Worm (Caenorhabditis elegans) whole organism, L1 larva: ENCODE results near the gene F55G7.5.

ENCODE experiments used
- C16A3.4 ChIP-seq: fragments of 150-350 bp; optimal IDR thresholded peaks from 2 replicates; lab custom pipeline; 2014; ENCODE audit warnings: missing biosample characterization, missing genetic modification characterization
- Y116A8C.19 ChIP-seq: sonication (generic microtip); optimal IDR thresholded peaks from 2 replicates; lab custom pipeline; 2016; ENCODE audit warnings: missing compliant biosample characterization, missing genetic modification characterization, borderline replicate concordance
- ama-1 ChIP-seq: fragments of 150-350 bp; optimal IDR thresholded peaks from 2 replicates; lab custom pipeline; 2014
- blmp-1 ChIP-seq: fragments of 150-350 bp; optimal IDR thresholded peaks from 2 replicates; lab custom pipeline; 2014; ENCODE audit warnings: missing biosample characterization, missing genetic modification characterization
- ceh-90 ChIP-seq: sonication (generic microtip); optimal IDR thresholded peaks from 2 replicates; lab custom pipeline; 2016; ENCODE audit warnings: missing genetic modification characterization, missing compliant biosample characterization
- dpl-1 ChIP-seq, 3 experiments: fragments of 150-350 bp in 2 of 3; sonication (generic microtip) in 1 of 3; optimal IDR thresholded peaks; 2 replicates each; lab custom pipeline; 2014 to 2017; ENCODE audit warnings: missing biosample characterization in 3 of 3, missing genetic modification characterization in 3 of 3, missing genetic modification reagents in 3 of 3
- dsc-1 ChIP-seq: sonication (generic microtip); optimal IDR thresholded peaks from 2 replicates; lab custom pipeline; 2016; ENCODE audit warnings: mild to moderate bottlenecking, missing genetic modification characterization, missing compliant biosample characterization
- efl-3 ChIP-seq: fragments of 200-800 bp; sonication (Bioruptor generic); optimal IDR thresholded peaks from 2 replicates; lab custom pipeline; 2018; ENCODE audit warnings: mild to moderate bottlenecking, missing genetic modification characterization, missing compliant biosample characterization
- egl-13 ChIP-seq: sonication (generic microtip); optimal IDR thresholded peaks from 2 replicates; lab custom pipeline; 2016; ENCODE audit warnings: missing genotype, missing genetic modification reagents, missing genetic modification characterization, missing compliant biosample characterization
- fkh-10 ChIP-seq: sonication (generic microtip); optimal IDR thresholded peaks from 2 replicates; lab custom pipeline; 2017; ENCODE audit warnings: missing biosample characterization, missing genetic modification reagents, missing genetic modification characterization
- hlh-17 ChIP-seq: fragments of 200-800 bp; sonication (Bioruptor generic); optimal IDR thresholded peaks from 2 replicates; lab custom pipeline; 2018; ENCODE audit warnings: missing genetic modification characterization, mild to moderate bottlenecking, missing compliant biosample characterization, moderate library complexity, borderline replicate concordance
- hlh-4 ChIP-seq: sonication (generic microtip); optimal IDR thresholded peaks from 2 replicates; lab custom pipeline; 2016; ENCODE audit warnings: mild to moderate bottlenecking, missing genetic modification characterization, missing compliant biosample characterization
- irx-1 ChIP-seq: sonication (generic microtip); optimal IDR thresholded peaks from 2 replicates; lab custom pipeline; 2016; ENCODE audit warnings: missing genetic modification characterization, missing compliant biosample characterization
- jun-1 ChIP-seq: fragments of 150-350 bp; optimal IDR thresholded peaks from 2 replicates; lab custom pipeline; 2014; ENCODE audit warnings: missing biosample characterization, missing genetic modification reagents, missing genetic modification characterization
- lin-15B ChIP-seq: fragments of 150-350 bp; sonication (generic microtip); optimal IDR thresholded peaks from 3 replicates; lab custom pipeline; 2014; ENCODE audit warnings: missing biosample characterization, missing genetic modification characterization
- lsy-2 ChIP-seq, 2 experiments: fragments of 150-350 bp; optimal IDR thresholded peaks; 2 replicates each; lab custom pipeline; 2014; ENCODE audit warnings: missing biosample characterization in 2 of 2, missing genetic modification characterization in 2 of 2
- nhr-237 ChIP-seq: fragments of 150-350 bp; optimal IDR thresholded peaks from 2 replicates; lab custom pipeline; 2014; ENCODE audit warnings: missing biosample characterization, missing genetic modification characterization
- nhr-28 ChIP-seq: fragments of 150-350 bp; optimal IDR thresholded peaks from 2 replicates; lab custom pipeline; 2014; ENCODE audit warnings: missing biosample characterization, missing genetic modification characterization
- nhr-47 ChIP-seq: sonication (generic microtip); optimal IDR thresholded peaks from 2 replicates; lab custom pipeline; 2016; ENCODE audit warnings: mild to moderate bottlenecking, missing genetic modification characterization, moderate library complexity, missing compliant biosample characterization
- nhr-84 ChIP-seq: sonication (generic microtip); optimal IDR thresholded peaks from 2 replicates; lab custom pipeline; 2017; ENCODE audit warnings: missing biosample characterization, missing genetic modification characterization
- nhr-85 ChIP-seq: sonication (generic microtip); peaks from one replicate; lab custom pipeline; 2016; ENCODE audit warnings: missing genetic modification characterization, inconsistent platforms, missing compliant biosample characterization
- nhr-90 ChIP-seq: sonication (generic microtip); optimal IDR thresholded peaks from 2 replicates; lab custom pipeline; 2016; ENCODE audit warnings: mild to moderate bottlenecking, missing genetic modification characterization, missing compliant biosample characterization; ENCODE audit not compliant: poor library complexity
- skn-1 ChIP-seq: fragments of 150-350 bp; optimal IDR thresholded peaks from 2 replicates; lab custom pipeline; 2014; ENCODE audit warnings: missing biosample characterization, missing genetic modification characterization
- tlp-1 ChIP-seq: fragments of 150-350 bp; optimal IDR thresholded peaks from 2 replicates; lab custom pipeline; 2014; ENCODE audit warnings: missing biosample characterization, missing genetic modification characterization
- unc-130 ChIP-seq: fragments of 150-350 bp; optimal IDR thresholded peaks from 2 replicates; lab custom pipeline; 2017; ENCODE audit warnings: missing biosample characterization, missing genetic modification characterization, inconsistent platforms
- unc-62 ChIP-seq: fragments of 150-350 bp; optimal IDR thresholded peaks from 2 replicates; lab custom pipeline; 2014; ENCODE audit warnings: missing biosample characterization, missing genetic modification reagents, missing genetic modification characterization
- unc-86 ChIP-seq: sonication (generic microtip); optimal IDR thresholded peaks from 2 replicates; lab custom pipeline; 2016; ENCODE audit warnings: missing genetic modification characterization, missing compliant biosample characterization
- unc-98 ChIP-seq: fragments of 200-800 bp; sonication (Bioruptor generic); IDR thresholded peaks from 2 replicates; pipeline ENCODE4 v1.3.6; 2022; ENCODE audit warnings: missing genetic modification characterization, missing compliant biosample characterization
- vab-15 ChIP-seq: sonication (generic microtip); optimal IDR thresholded peaks from 2 replicates; lab custom pipeline; 2017; ENCODE audit warnings: missing genotype, mild to moderate bottlenecking, missing genetic modification characterization, missing compliant biosample characterization
- xbp-1 ChIP-seq: sonication (generic microtip); optimal IDR thresholded peaks from 2 replicates; lab custom pipeline; 2016; ENCODE audit warnings: missing genetic modification characterization, missing compliant biosample characterization
- zag-1 ChIP-seq: fragments of 150-350 bp; optimal IDR thresholded peaks from 2 replicates; lab custom pipeline; 2014; ENCODE audit warnings: missing biosample characterization, missing genetic modification characterization
- zip-4 ChIP-seq: fragments of 200-800 bp; sonication (Bioruptor generic); optimal IDR thresholded peaks from 2 replicates; lab custom pipeline; 2018; ENCODE audit warnings: mild to moderate bottlenecking, missing genetic modification characterization, moderate library complexity, missing compliant biosample characterization
- ztf-11 ChIP-seq, 2 experiments: sonication (generic microtip); optimal IDR thresholded peaks; 2 replicates each; lab custom pipeline; 2016 to 2017; ENCODE audit warnings: missing genetic modification characterization in 2 of 2, missing biosample characterization in 1 of 2, missing compliant biosample characterization in 1 of 2
- ztf-4 ChIP-seq: fragments of 150-350 bp; optimal IDR thresholded peaks from 2 replicates; lab custom pipeline; 2014; ENCODE audit warnings: missing biosample characterization, missing genetic modification characterization

The F55G7.5 gene

DNA sequence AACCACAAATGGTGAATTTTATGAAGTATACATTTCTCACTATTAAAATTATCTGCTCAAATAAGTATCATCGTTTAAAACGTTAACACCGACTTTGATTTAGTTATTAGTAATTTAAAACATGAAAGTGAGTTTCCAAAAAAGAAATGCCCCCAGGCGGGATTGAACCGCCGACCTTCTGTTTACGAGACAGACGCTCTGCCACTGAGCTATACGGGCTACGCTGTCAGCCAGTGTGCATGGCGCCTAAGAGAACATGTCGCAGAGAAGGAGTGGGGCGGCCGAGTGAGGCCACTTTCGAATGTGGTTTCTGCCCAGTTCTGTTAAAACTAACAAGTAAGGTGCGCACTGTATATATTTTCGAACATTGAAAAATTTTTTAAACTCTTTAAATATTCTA is 3.8 kb downstream of the F55G7.5 start (continued):
- TF ChIP-seq unc-130 (tag; lab: Kevin White, UChicago) (peak; percentile 23), zip-4 (GFP tag; lab: Kevin White, UChicago) (no peak), nhr-85 (tag; lab: Kevin White, UChicago) (no peak), nhr-84 (tag; lab: Kevin White, UChicago) (no peak), skn-1 (tag; lab: Kevin White, UChicago) (peak; percentile 43)
- TF ChIP-seq, all 84 proteins: peak for 34

DNA sequence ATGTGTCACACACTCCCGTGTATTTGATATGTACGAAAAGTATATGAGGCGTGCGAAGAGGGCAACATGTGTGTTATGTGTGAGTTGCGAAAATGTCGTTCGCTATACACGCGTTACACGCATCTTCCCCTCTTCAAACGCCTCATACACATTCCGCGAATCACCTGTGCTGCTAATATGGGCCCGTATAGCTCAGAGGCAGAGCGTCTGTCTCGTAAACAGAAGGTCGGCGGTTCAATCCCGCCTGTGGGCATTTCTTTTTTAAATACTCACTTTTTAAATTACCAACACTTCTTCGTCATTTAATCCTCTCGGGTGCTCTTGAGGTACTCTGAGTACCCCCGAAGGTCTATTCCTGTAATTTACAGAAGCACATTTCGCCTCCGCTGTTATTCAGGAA is 5.2 kb downstream of the F55G7.5 start:
- TF ChIP-seq xbp-1 (tag; lab: Kevin White, UChicago) = no peak
- no peak for TF ChIP-seq nhr-237 (tag; lab: Kevin White, UChicago)
- no peak for TF ChIP-seq nhr-90 (tag; lab: Kevin White, UChicago)
- TF ChIP-seq unc-62 (GFP tag; lab: Kevin White, UChicago) = no peak
- TF ChIP-seq ztf-4 = no peak
- TF ChIP-seq lsy-2 (tag; optimal IDR thresholded peaks at IDR 0.05; lab: Kevin White, UChicago) = no peak
- TF ChIP-seq egl-13 = no peak
- no peak for TF ChIP-seq lin-15B
- no peak for TF ChIP-seq ztf-11 (tag; optimal IDR thresholded peaks at IDR 0.05; lab: Kevin White, UChicago)
- TF ChIP-seq efl-3 = no peak

DNA sequence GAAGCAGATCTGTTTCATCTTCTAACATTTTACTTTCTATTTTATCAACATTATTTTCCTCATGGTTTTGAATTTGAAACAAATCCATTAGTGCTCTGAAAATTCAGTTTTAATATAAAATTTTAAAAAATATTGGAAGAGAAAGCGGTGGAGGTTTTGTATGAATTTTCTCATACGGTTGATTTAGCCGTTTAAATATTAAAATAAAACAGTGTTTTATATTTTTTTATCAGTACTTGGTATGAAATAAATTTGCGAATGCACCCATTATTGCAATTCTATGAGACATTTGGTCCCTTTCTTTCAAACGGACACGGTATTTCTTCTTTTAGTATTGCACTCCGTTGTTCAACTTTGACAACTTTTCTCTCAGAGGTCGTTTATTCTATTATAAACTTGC is 7.2 kb downstream of the F55G7.5 start, which contains the start of gene dot-1.4:
dot-1.4 (minus strand) TSS at position 101 of the 400 bp plus-strand sequence.
- TF ChIP-seq dsc-1 (tag; lab: Kevin White, UChicago) (no peak), ama-1 (no peak)

DNA sequence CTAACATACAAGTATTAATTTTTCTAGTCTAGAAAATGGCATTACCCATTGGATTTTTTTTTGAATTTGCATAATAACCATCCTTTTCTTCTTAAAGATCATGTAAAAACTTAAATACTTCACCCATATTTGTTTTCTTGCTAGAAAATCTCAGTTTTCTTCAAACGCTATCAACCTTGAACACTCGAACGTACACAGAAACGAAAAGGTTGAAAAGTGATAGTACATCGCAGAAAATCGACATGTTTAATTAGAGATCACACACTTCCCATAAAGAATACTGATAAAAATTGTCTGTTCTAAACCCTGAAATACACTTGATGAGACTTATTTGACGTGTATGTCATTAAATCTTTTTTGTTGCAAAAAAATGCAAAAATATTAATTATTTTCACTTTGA is 11.1 kb downstream of the F55G7.5 start, which contains the start of gene F55G7.4:
F55G7.4 (plus strand) TSS at position 301 of the 400 bp plus-strand sequence.
- TF ChIP-seq fkh-10 (GFP tag; lab: Kevin White, UChicago) (no peak), unc-98 (GFP tag; lab: Robert Waterston, UW) (no peak), nhr-47 (tag; lab: Kevin White, UChicago) (no peak), irx-1 (no peak), dsc-1 (tag; lab: Kevin White, UChicago) (no peak), ztf-4 (no peak), ama-1 (no peak), nhr-84 (tag; lab: Kevin White, UChicago) (no peak), nhr-237 (tag; lab: Kevin White, UChicago) (no peak), nhr-28 (tag; lab: Kevin White, UChicago) (no peak), vab-15 (tag; lab: Kevin White, UChicago) (no peak), Y116A8C.19 (tag; lab: Kevin White, UChicago) (no peak), zag-1 (no peak), tlp-1 (no peak), ceh-90 (tag; lab: Kevin White, UChicago) (no peak), jun-1 (tag; lab: Kevin White, UChicago) (no peak), hlh-17 (GFP tag; lab: Kevin White, UChicago) (no peak)

DNA sequence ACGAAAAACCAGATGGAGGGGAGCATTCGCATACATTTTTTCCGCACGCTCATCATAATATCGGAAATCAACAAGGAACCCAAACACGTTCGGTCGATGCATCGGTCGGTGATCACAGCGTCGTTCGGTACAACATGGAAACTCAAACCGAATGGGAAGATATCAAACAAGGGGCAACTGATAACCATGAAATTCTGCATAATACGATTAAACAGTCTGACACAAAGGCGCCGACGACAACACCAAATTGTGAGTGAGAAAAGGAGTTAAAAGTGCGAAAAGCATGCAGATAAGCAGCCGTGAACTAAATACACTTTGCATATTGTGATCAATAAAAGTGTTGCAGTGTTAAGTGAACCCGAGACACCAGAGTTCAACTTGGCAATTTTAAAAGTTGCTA is 13.5 kb downstream of the F55G7.5 start:
- TF ChIP-seq C16A3.4 (tag; lab: Kevin White, UChicago) = no peak
- no peak for TF ChIP-seq blmp-1 (tag; lab: Kevin White, UChicago)
- TF ChIP-seq unc-86 (tag; lab: Kevin White, UChicago) = no peak
- no peak for TF ChIP-seq hlh-17 (GFP tag; lab: Kevin White, UChicago)
- no peak for TF ChIP-seq hlh-4
- TF ChIP-seq dpl-1 (GFP tag; optimal IDR thresholded peaks at IDR 0.05; lab: Kevin White, UChicago) = no peak
- no peak for TF ChIP-seq zip-4 (GFP tag; lab: Kevin White, UChicago)
